Worm (Caenorhabditis elegans): ENCODE results near the gene clec-124.
A peak's percentile ranks its signal among the peaks of the same experiment; 100 is the strongest.
"Not testable (repeated sequence)": the region's sequence is repeated elsewhere in the genome, so short reads cannot be mapped to it uniquely, and the experiment has no call there.

Gene clec-124

ce11 chrII:3284558-3284957 is 35.1 kb downstream of the clec-124 start, which contains the start of gene scl-15:
scl-15 (minus strand) TSS chrII:3284658.
- TF ChIP-seq ZK337.2 (GFP tag; IDR thresholded peaks at IDR 0.05) (no peak), mep-1 (tag; optimal IDR thresholded peaks at IDR 0.05) (no peak), php-3 (GFP tag; IDR thresholded peaks at IDR 0.05) (no peak), ceh-44 (GFP tag; IDR thresholded peaks at IDR 0.05) (no peak), mdt-29 (GFP tag; IDR thresholded peaks at IDR 0.05) (no peak), snpc-1.2 (GFP tag; IDR thresholded peaks at IDR 0.05) (no peak), lin-13 (GFP tag; optimal IDR thresholded peaks at IDR 0.05) (no peak)

ce11 chrII:3287073-3287472 is 37.6 kb downstream of the clec-124 start, which contains the start of gene sri-63:
sri-63 (plus strand) TSS chrII:3287373.
- TF ChIP-seq zip-11 (GFP tag; IDR thresholded peaks at IDR 0.05) (no peak), snpc-4 (tag; optimal IDR thresholded peaks at IDR 0.05) (no peak), unc-62 (GFP tag; optimal IDR thresholded peaks at IDR 0.05 in 1 of 2) (peak in 1 of 2 experiments; percentile 46), unc-62 (tag; optimal IDR thresholded peaks at IDR 0.05) (no peak), zip-2 (tag; optimal IDR thresholded peaks at IDR 0.05) (no peak)

ce11 chrII:3290544-3290943 is 41.0 kb downstream of the clec-124 start, which contains the start of gene F39E9.14:
F39E9.14 (minus strand) TSS chrII:3290644.
- not testable (repeated sequence) for TF ChIP-seq Y5F2A.4 (GFP tag; optimal IDR thresholded peaks at IDR 0.05); spr-3 (GFP tag; optimal IDR thresholded peaks at IDR 0.05); ctbp-1 (GFP tag; IDR thresholded peaks at IDR 0.05)

- TF ChIP-seq fos-1 (tag; optimal IDR thresholded peaks at IDR 0.05) (no peak), pqm-1 (tag; optimal IDR thresholded peaks at IDR 0.05) (peak; percentile 54), php-3 (GFP tag; IDR thresholded peaks at IDR 0.05) (0 out of 2 replicates have a peak, but pooled peaks have one; percentile 59), dmd-6 (GFP tag; IDR thresholded peaks at IDR 0.05) (peak; percentile 62), attf-4 (tag; optimal IDR thresholded peaks at IDR 0.05) (no peak), nhr-28 (tag; optimal IDR thresholded peaks at IDR 0.05) (peak; percentile 52), daf-16 (GFP tag; optimal IDR thresholded peaks at IDR 0.05) (no peak), daf-16 (tag; optimal IDR thresholded peaks at IDR 0.05) (peak; percentile 92), hlh-11 (tag; optimal IDR thresholded peaks at IDR 0.05) (peak; percentile 24)
Measured at ce11 chrII:3295193-3295592, 45.7 kb downstream of the clec-124 start, which contains the start of gene btb-17. btb-17 (plus strand) TSS chrII:3295405.

- TF ChIP-seq ztf-7 (tag; optimal IDR thresholded peaks at IDR 0.05) (no peak), nhr-41 (GFP tag; IDR thresholded peaks at IDR 0.05) (no peak), lin-1 (GFP tag; IDR thresholded peaks at IDR 0.05) (no peak), cey-2 (tag; optimal IDR thresholded peaks at IDR 0.05; ENCODE audit: borderline replicate concordance, insufficient read depth) (no peak), daf-12 (tag; optimal IDR thresholded peaks at IDR 0.05) (no peak), mes-2 (tag; optimal IDR thresholded peaks at IDR 0.05; ENCODE audit: poor library complexity, severe bottlenecking) (no peak), dmd-6 (GFP tag; IDR thresholded peaks at IDR 0.05) (0 out of 2 replicates have a peak, but pooled peaks have one; percentile 13), zfp-3 (GFP tag; conservative IDR thresholded peaks at IDR 0.05) (no peak), snpc-1.2 (GFP tag; IDR thresholded peaks at IDR 0.05) (no peak), unc-130 (GFP tag; optimal IDR thresholded peaks at IDR 0.05) (no peak), F26F4.8 (GFP tag; conservative IDR thresholded peaks at IDR 0.05) (no peak), hlh-30 (tag; optimal IDR thresholded peaks at IDR 0.05; ENCODE audit: insufficient read depth) (peak; percentile 26), lin-29 (GFP tag; IDR thresholded peaks at IDR 0.05) (no peak), lin-39 (tag; optimal IDR thresholded peaks at IDR 0.05) (no peak), T20F7.1 (GFP tag; optimal IDR thresholded peaks at IDR 0.05) (no peak), nhr-77 (tag; optimal IDR thresholded peaks at IDR 0.05) (no peak), fos-1 (tag; optimal IDR thresholded peaks at IDR 0.05) (no peak), hmg-1.1 (GFP tag; IDR thresholded peaks at IDR 0.05) (no peak), nhr-102 (tag; optimal IDR thresholded peaks at IDR 0.05) (no peak), hlh-11 (tag; optimal IDR thresholded peaks at IDR 0.05) (peak; percentile 9), arid-1 (GFP tag; conservative IDR thresholded peaks at IDR 0.05) (no peak), lsy-2 (tag; optimal IDR thresholded peaks at IDR 0.05) (no peak), dve-1 (tag; optimal IDR thresholded peaks at IDR 0.05; ENCODE audit: insufficient read depth) (peak; percentile 40), vab-7 (GFP tag; IDR thresholded peaks at IDR 0.05) (no peak), daf-19 (GFP tag; conservative IDR thresholded peaks at IDR 0.05) (no peak), ZK337.2 (GFP tag; IDR thresholded peaks at IDR 0.05) (no peak)
Measured at ce11 chrII:3296644-3297043, 47.1 kb downstream of the clec-124 start, which contains the start of gene btb-16. btb-16 (plus strand) TSS chrII:3296883.

Measured in whole organism, L4 larva.